Worm (Caenorhabditis elegans): Measurements from ENCODE around the gene nspa-10.

DNA sequence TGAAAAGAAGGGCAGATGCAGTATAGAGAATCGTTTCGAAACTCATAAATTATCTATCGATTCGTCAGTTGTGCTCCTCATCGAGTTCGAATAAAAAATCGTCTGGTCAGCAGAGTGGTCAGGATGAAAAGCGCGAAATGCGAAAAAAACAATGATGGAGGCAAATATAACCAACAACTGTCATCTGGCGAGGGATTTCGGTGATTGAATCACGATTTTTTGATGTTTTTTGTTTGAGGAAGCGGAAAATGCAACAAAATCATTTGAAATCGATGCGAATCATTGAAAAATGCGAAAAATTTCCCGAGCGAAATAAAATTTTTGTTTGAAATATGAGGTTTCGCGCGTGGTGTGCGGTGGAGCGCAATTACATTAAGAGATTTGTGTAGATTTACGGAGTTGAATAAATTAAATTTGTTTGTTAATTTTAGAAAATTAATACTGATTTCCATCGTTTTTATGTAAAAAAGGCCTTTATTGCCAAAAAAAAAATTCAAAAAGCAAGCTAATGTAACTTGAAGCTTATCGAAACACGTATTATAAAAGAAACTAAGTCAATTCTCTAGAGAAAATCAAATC lies 16.0 kb downstream of the nspa-10 start, which contains the start of gene unc-61:
- TF ChIP-seq him-1 (tag; optimal IDR thresholded peaks at IDR 0.05) (no peak), dao-5 (tag; optimal IDR thresholded peaks at IDR 0.05) (no peak), W03F9.2 (tag; optimal IDR thresholded peaks at IDR 0.05) (no peak)
